Fruit fly (Drosophila melanogaster) whole organism, embryonic: Measurements from ENCODE around the gene CG14442.
A peak's percentile ranks its signal among the peaks of the same experiment; 100 is the strongest.

Experiments used
- CG10209 ChIP-seq: fragments of 200-800 bp; sonication (Bioruptor generic); optimal IDR thresholded peaks from 3 replicates; lab custom pipeline; 2017; ENCODE audit warnings: missing biosample characterization, mild to moderate bottlenecking, missing genetic modification characterization, missing genetic modification reagents
- CG10321 ChIP-seq: fragments of 200-800 bp; sonication (Bioruptor generic); IDR thresholded peaks from 2 replicates; pipeline ENCODE4 v1.3.6; 2022; ENCODE audit warnings: missing biosample characterization, missing genetic modification characterization
- CG10979 ChIP-seq: fragments of 200-800 bp; sonication (Bioruptor generic); optimal IDR thresholded peaks from 2 replicates; lab custom pipeline; 2018; ENCODE audit warnings: missing biosample characterization, mild to moderate bottlenecking, missing genetic modification characterization, moderate library complexity
- CG1233 ChIP-seq: fragments of 200-800 bp; sonication (Bioruptor generic); optimal IDR thresholded peaks from 4 replicates; lab custom pipeline; 2018; ENCODE audit warnings: missing biosample characterization, mild to moderate bottlenecking, missing genetic modification characterization
- CG13287 ChIP-seq: fragments of 200-800 bp; sonication (Bioruptor generic); IDR thresholded peaks from 2 replicates; pipeline ENCODE4 v1.3.6; 2022; ENCODE audit warnings: missing biosample characterization, missing genetic modification characterization; ENCODE audit not compliant: partially characterized antibody
- CG1603 ChIP-seq: fragments of 200-800 bp; sonication (Bioruptor generic); optimal IDR thresholded peaks from 2 replicates; lab custom pipeline; 2019; ENCODE audit warnings: missing biosample characterization, mild to moderate bottlenecking, missing genetic modification characterization, moderate library complexity
- CG16813 ChIP-seq: fragments of 200-800 bp; sonication (Bioruptor generic); IDR thresholded peaks from 3 replicates; pipeline ENCODE4 v1.3.6; 2022; ENCODE audit warnings: missing biosample characterization, missing genetic modification characterization; ENCODE audit not compliant: partially characterized antibody
- CG17328 ChIP-seq: fragments of 200-800 bp; sonication (Bioruptor generic); IDR thresholded peaks from 2 replicates; pipeline ENCODE4 v1.3.6; 2022; ENCODE audit warnings: missing biosample characterization, missing genetic modification characterization
- CG17612 ChIP-seq: fragments of 200-800 bp; sonication (Bioruptor generic); IDR thresholded peaks from 2 replicates; pipeline ENCODE4 v1.3.6; 2022; ENCODE audit warnings: missing biosample characterization, missing genetic modification characterization
- CG17802 ChIP-seq: fragments of 200-800 bp; sonication (Bioruptor generic); optimal IDR thresholded peaks from 2 replicates; lab custom pipeline; 2018; ENCODE audit warnings: missing biosample characterization, mild to moderate bottlenecking, missing genetic modification characterization, moderate library complexity
- CG3838 ChIP-seq: fragments of 200-800 bp; sonication (Bioruptor generic); optimal IDR thresholded peaks from 3 replicates; lab custom pipeline; 2016; ENCODE audit warnings: missing biosample characterization, missing genetic modification characterization
- CG3847 ChIP-seq: fragments of 200-800 bp; sonication (Bioruptor generic); IDR thresholded peaks from 2 replicates; pipeline ENCODE4 v1.3.6; 2022; ENCODE audit warnings: missing biosample characterization, missing genetic modification characterization
- CG4328 ChIP-seq: fragments of 200-800 bp; sonication (Bioruptor generic); optimal IDR thresholded peaks from 3 replicates; lab custom pipeline; 2017; ENCODE audit warnings: missing biosample characterization, missing genetic modification reagents, missing genetic modification characterization
- CG43689 ChIP-seq: fragments of 200-800 bp; sonication (Bioruptor generic); IDR thresholded peaks from 2 replicates; pipeline ENCODE4 v1.3.6; 2022; ENCODE audit warnings: missing biosample characterization, missing genetic modification characterization
- CG5245 ChIP-seq: fragments of 200-800 bp; sonication (Bioruptor generic); optimal IDR thresholded peaks from 3 replicates; lab custom pipeline; 2016; ENCODE audit warnings: missing biosample characterization, missing genetic modification characterization
- CG6791 ChIP-seq: fragments of 200-800 bp; sonication (Bioruptor generic); IDR thresholded peaks from 3 replicates; pipeline ENCODE4 v1.3.6; 2022; ENCODE audit warnings: missing biosample characterization, missing genetic modification characterization; ENCODE audit not compliant: partially characterized antibody
- CG7745 ChIP-seq: fragments of 200-800 bp; sonication (Bioruptor generic); optimal IDR thresholded peaks from 2 replicates; lab custom pipeline; 2018; ENCODE audit warnings: missing biosample characterization, mild to moderate bottlenecking, missing genetic modification characterization, moderate library complexity
- CG8388 ChIP-seq: fragments of 200-800 bp; sonication (Bioruptor generic); optimal IDR thresholded peaks from 2 replicates; lab custom pipeline; 2019; ENCODE audit warnings: missing biosample characterization, mild to moderate bottlenecking, missing genetic modification characterization, moderate library complexity
- CoRest ChIP-seq: fragments of 200-800 bp; sonication (Bioruptor generic); optimal IDR thresholded peaks from 3 replicates; lab custom pipeline; 2018; ENCODE audit warnings: missing biosample characterization, mild to moderate bottlenecking, missing genetic modification characterization, moderate library complexity
- Dbx ChIP-seq: fragments of 200-800 bp; sonication (Bioruptor generic); IDR thresholded peaks from 3 replicates; pipeline ENCODE4 v1.3.6; 2022; ENCODE audit warnings: missing biosample characterization, missing genetic modification characterization
- Deaf1 ChIP-seq: fragments of 200-800 bp; optimal IDR thresholded peaks from 3 replicates; lab custom pipeline; 2019; ENCODE audit warnings: missing biosample characterization, mild to moderate bottlenecking, missing genetic modification characterization, moderate library complexity
- Ets65A ChIP-seq: fragments of 200-800 bp; sonication (Bioruptor generic); peaks from one replicate; lab custom pipeline; 2016; ENCODE audit warnings: missing biosample characterization, missing genetic modification characterization
- HHEX ChIP-seq: fragments of 200-800 bp; sonication (Bioruptor generic); optimal IDR thresholded peaks from 3 replicates; lab custom pipeline; 2017; ENCODE audit warnings: missing biosample characterization, mild to moderate bottlenecking, missing genetic modification characterization, missing genetic modification reagents
- HLH4C ChIP-seq: fragments of 200-800 bp; sonication (Bioruptor generic); IDR thresholded peaks from 3 replicates; pipeline ENCODE4 v1.3.6; 2022; ENCODE audit warnings: missing biosample characterization, missing genetic modification characterization; ENCODE audit not compliant: partially characterized antibody
- HmgD ChIP-seq: fragments of 200-800 bp; sonication (Bioruptor generic); optimal IDR thresholded peaks from 3 replicates; lab custom pipeline; 2016; ENCODE audit warnings: missing biosample characterization, missing genetic modification characterization
- Hmr ChIP-seq: fragments of 200-800 bp; sonication (Bioruptor generic); optimal IDR thresholded peaks from 3 replicates; lab custom pipeline; 2017; ENCODE audit warnings: mild to moderate bottlenecking, missing biosample characterization, missing genetic modification reagents, missing genetic modification characterization
- Hr78 ChIP-seq, 2 experiments: fragments of 200-800 bp in 1 of 2; fragments of >200 bp in 1 of 2; sonication (Bioruptor generic) in 1 of 2; optimal IDR thresholded peaks; 2 replicates each; lab custom pipeline; 2017 to 2019; ENCODE audit warnings: missing biosample characterization in 2 of 2, missing genetic modification characterization in 2 of 2, mild to moderate bottlenecking in 1 of 2, moderate library complexity in 1 of 2
- Myb ChIP-seq: fragments of 200-800 bp; sonication (Bioruptor generic); optimal IDR thresholded peaks from 2 replicates; lab custom pipeline; 2016; ENCODE audit warnings: missing biosample characterization, missing genetic modification characterization
- NC2β ChIP-seq: fragments of 200-800 bp; sonication (Bioruptor generic); optimal IDR thresholded peaks from 2 replicates; lab custom pipeline; 2016; ENCODE audit warnings: missing biosample characterization, missing genetic modification characterization
- Scr ChIP-seq: fragments of 200-800 bp; sonication (Bioruptor generic); IDR thresholded peaks from 2 replicates; pipeline ENCODE4 v1.3.6; 2022; ENCODE audit warnings: missing biosample characterization, missing genetic modification characterization; ENCODE audit not compliant: partially characterized antibody
- Sry-δ ChIP-seq: fragments of 200-800 bp; sonication (Bioruptor generic); optimal IDR thresholded peaks from 2 replicates; lab custom pipeline; 2016; ENCODE audit warnings: missing biosample characterization, missing genetic modification characterization
- ap ChIP-seq: fragments of 200-800 bp; sonication (Bioruptor generic); IDR thresholded peaks from 2 replicates; pipeline ENCODE4 v1.3.6; 2022; ENCODE audit warnings: missing biosample characterization, missing genetic modification characterization
- ato ChIP-seq: fragments of 200-800 bp; sonication (Bioruptor generic); IDR thresholded peaks from 2 replicates; pipeline ENCODE4 v1.3.6; 2022; ENCODE audit warnings: missing biosample characterization, missing genetic modification characterization; ENCODE audit not compliant: partially characterized antibody
- bowl ChIP-seq: fragments of 200-800 bp; sonication (Bioruptor generic); IDR thresholded peaks from 2 replicates; pipeline ENCODE4 v1.3.6; 2022; ENCODE audit warnings: missing biosample characterization, missing genetic modification characterization
- chm ChIP-seq: fragments of 200-800 bp; sonication (Bioruptor generic); IDR thresholded peaks from 2 replicates; pipeline ENCODE4 v1.3.6; 2022; ENCODE audit warnings: missing biosample characterization, missing genetic modification characterization
- esg ChIP-seq: fragments of 200-800 bp; sonication (Bioruptor generic); conservative IDR thresholded peaks from 2 replicates; pipeline ENCODE4 v1.3.6; 2022; ENCODE audit warnings: missing biosample characterization, missing genetic modification characterization
- gce ChIP-seq: fragments of 200-800 bp; sonication (Bioruptor generic); IDR thresholded peaks from 3 replicates; pipeline ENCODE4 v1.3.6; 2022; ENCODE audit warnings: missing biosample characterization, missing genetic modification characterization
- hbn ChIP-seq: fragments of 200-800 bp; sonication (Bioruptor generic); IDR thresholded peaks from 2 replicates; pipeline ENCODE4 v1.3.6; 2022; ENCODE audit warnings: missing biosample characterization, missing genetic modification characterization; ENCODE audit not compliant: partially characterized antibody
- jing ChIP-seq: fragments of 200-800 bp; sonication (Bioruptor generic); optimal IDR thresholded peaks from 2 replicates; lab custom pipeline; 2018; ENCODE audit warnings: missing biosample characterization, mild to moderate bottlenecking, missing genetic modification characterization
- kay ChIP-seq: fragments of 200-800 bp; sonication (Bioruptor generic); optimal IDR thresholded peaks from 2 replicates; lab custom pipeline; 2016; ENCODE audit warnings: missing biosample characterization, missing genetic modification characterization
- nerfin-1 ChIP-seq: fragments of 200-800 bp; sonication (Bioruptor generic); optimal IDR thresholded peaks from 3 replicates; lab custom pipeline; 2019; ENCODE audit warnings: missing biosample characterization, mild to moderate bottlenecking, missing genetic modification characterization, moderate library complexity
- pum ChIP-seq: fragments of 200-800 bp; sonication (Bioruptor generic); optimal IDR thresholded peaks from 2 replicates; lab custom pipeline; 2016; ENCODE audit warnings: missing biosample characterization, missing genetic modification characterization
- sisA ChIP-seq: fragments of 200-800 bp; sonication (Bioruptor generic); IDR thresholded peaks from 2 replicates; pipeline ENCODE4 v1.3.6; 2022; ENCODE audit warnings: missing biosample characterization, missing genetic modification characterization
- stwl ChIP-seq: fragments of 200-800 bp; sonication (Bioruptor generic); optimal IDR thresholded peaks from 3 replicates; lab custom pipeline; 2018; ENCODE audit warnings: missing biosample characterization, mild to moderate bottlenecking, missing genetic modification characterization, moderate library complexity
- tin ChIP-seq: fragments of 200-800 bp; sonication (Bioruptor generic); optimal IDR thresholded peaks from 3 replicates; lab custom pipeline; 2016; ENCODE audit warnings: missing biosample characterization, missing genetic modification characterization
- trem ChIP-seq: fragments of 200-800 bp; optimal IDR thresholded peaks from 3 replicates; lab custom pipeline; 2019; ENCODE audit warnings: missing biosample characterization, mild to moderate bottlenecking, missing genetic modification characterization, moderate library complexity
- unc-4 ChIP-seq: fragments of 200-800 bp; sonication (Bioruptor generic); IDR thresholded peaks from 2 replicates; pipeline ENCODE4 v1.3.6; 2022; ENCODE audit warnings: missing biosample characterization, missing genetic modification characterization; ENCODE audit not compliant: partially characterized antibody
- vvl ChIP-seq: fragments of 200-800 bp; sonication (Bioruptor generic); IDR thresholded peaks from 2 replicates; pipeline ENCODE4 v1.3.6; 2022; ENCODE audit warnings: missing biosample characterization, missing genetic modification characterization
- yki ChIP-seq: fragments of >200 bp; optimal IDR thresholded peaks from 3 replicates; lab custom pipeline; 2018

The CG14442 gene

dm6 chrX:6683635-6684499, 10.9 kb downstream of the CG14442 start, which contains the start of gene Pink1 (continued):
- TF ChIP-seq gce (no peak), pum (GFP tag; lab: Kevin White, UChicago) (no peak), bowl (GFP tag; lab: Robert Waterston, UW) (no peak), CG3847 (GFP tag; lab: Robert Waterston, UW) (no peak), vvl (no peak), CoRest (tag; lab: Kevin White, UChicago) (peak; percentile 11), CG17612 (GFP tag; lab: Robert Waterston, UW) (no peak), CG17328 (GFP tag; lab: Robert Waterston, UW) (no peak), CG16813 (GFP tag; lab: Robert Waterston, UW) (peak; percentile 46; the same call in 2 of the 3 replicates), Ets65A (GFP tag; lab: Kevin White, UChicago) (no peak), CG4328 (GFP tag; lab: Kevin White, UChicago) (no peak), NC2β (GFP tag; lab: Kevin White, UChicago) (no peak), CG1233 (GFP tag; lab: Kevin White, UChicago) (no peak), unc-4 (GFP tag; lab: Robert Waterston, UW) (no peak; the same call in 1 of the 2 replicates), Myb (GFP tag; lab: Kevin White, UChicago) (peak; percentile 98), Hmr (GFP tag; lab: Kevin White, UChicago) (no peak), yki (lab: Kevin White, UChicago) (no peak), kay (GFP tag; lab: Kevin White, UChicago) (no peak), jing (GFP tag; lab: Kevin White, UChicago) (no peak), Scr (GFP tag; lab: Robert Waterston, UW) (peak; percentile 46), CG43689 (GFP tag; lab: Robert Waterston, UW) (no peak), ap (GFP tag; lab: Robert Waterston, UW) (no peak), nerfin-1 (no peak), hbn (GFP tag; lab: Robert Waterston, UW) (no peak), Sry-δ (GFP tag; lab: Kevin White, UChicago) (peak; percentile 66), Hr78 (GFP tag; optimal IDR thresholded peaks at IDR 0.05; lab: Kevin White, UChicago) (no peak), stwl (tag; lab: Kevin White, UChicago) (peak; percentile 42), CG6791 (GFP tag; lab: Robert Waterston, UW) (peak; percentile 60; the same call in 1 of the 3 replicates), tin (no peak), CG7745 (tag; lab: Kevin White, UChicago) (no peak), Deaf1 (peak; percentile 89), CG13287 (no peak; the same call in 1 of the 2 replicates), CG10321 (GFP tag; lab: Robert Waterston, UW) (no peak), HHEX (GFP tag; lab: Kevin White, UChicago) (no peak), sisA (GFP tag; lab: Robert Waterston, UW) (no peak), HmgD (GFP tag; lab: Kevin White, UChicago) (no peak), CG1603 (tag; lab: Kevin White, UChicago) (no peak), CG3838 (GFP tag; lab: Kevin White, UChicago) (no peak), esg (GFP tag; lab: Robert Waterston, UW) (no peak), ato (GFP tag; lab: Robert Waterston, UW) (peak; percentile 60; the same call in 1 of the 2 replicates), CG10979 (tag; lab: Kevin White, UChicago) (no peak), Dbx (no peak), HLH4C (GFP tag; lab: Robert Waterston, UW) (no peak; the same call in 2 of the 3 replicates), chm (GFP tag; lab: Robert Waterston, UW) (no peak), trem (tag; lab: Kevin White, UChicago) (peak; percentile 0), CG10209 (GFP tag; lab: Kevin White, UChicago) (no peak), CG17802 (tag; lab: Kevin White, UChicago) (no peak), CG8388 (no peak), CG5245 (GFP tag; lab: Kevin White, UChicago) (no peak)
